Fruit fly (Drosophila melanogaster): ENCODE data around the gene hyx.
A peak's percentile ranks its signal among the peaks of the same experiment; 100 is the strongest.

hyx gene

dm6 chr3R:9074934-9075333 is 36.4 kb downstream of the hyx start (continued):
- TF ChIP-seq CG31441 (GFP tag; IDR thresholded peaks at IDR 0.05) (0 out of 2 replicates have a peak, but pooled peaks have one; percentile 12), CG16813 (GFP tag; IDR thresholded peaks at IDR 0.05; ENCODE audit: partially characterized antibody) (no peak)

DNA sequence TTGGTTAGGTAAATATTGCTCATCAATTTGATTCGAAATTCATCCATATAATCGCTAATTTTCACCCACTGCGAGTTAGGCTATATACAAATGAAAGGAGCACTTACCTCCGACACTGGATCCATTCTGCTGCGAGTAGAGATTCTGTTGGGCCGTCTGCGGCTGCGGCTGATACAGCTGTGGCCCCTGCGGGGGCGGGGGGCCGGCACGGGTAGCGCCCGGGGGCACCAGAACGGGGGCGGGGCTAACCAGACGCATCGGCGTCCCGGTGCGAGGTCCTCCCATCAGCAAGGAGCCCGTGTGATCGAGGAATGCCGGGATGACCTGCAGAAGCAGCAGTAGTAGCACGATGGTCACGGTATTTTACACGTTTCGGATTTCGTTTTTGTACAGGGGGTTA is 41.1 kb downstream of the hyx start:
- TF ChIP-seq knrl (GFP tag; IDR thresholded peaks at IDR 0.05; ENCODE audit: partially characterized antibody) (no peak), ap (GFP tag; IDR thresholded peaks at IDR 0.05) (no peak), lov (optimal IDR thresholded peaks at IDR 0.05) (no peak), lov (GFP tag; IDR thresholded peaks at IDR 0.05) (peak; percentile 44; the same call in 1 of the 3 replicates), shn (GFP tag; optimal IDR thresholded peaks at IDR 0.05) (no peak), CG11456 (GFP tag; IDR thresholded peaks at IDR 0.05) (0 out of 3 replicates have a peak, but pooled peaks have one; percentile 24), CG12104 (GFP tag; optimal IDR thresholded peaks at IDR 0.05) (no peak), unpg (GFP tag; optimal IDR thresholded peaks at IDR 0.05) (no peak), Opbp (GFP tag; IDR thresholded peaks at IDR 0.05; ENCODE audit: partially characterized antibody) (0 out of 3 replicates have a peak, but pooled peaks have one; percentile 23), crol (GFP tag; IDR thresholded peaks at IDR 0.05) (peak; percentile 32; the same call in 1 of the 2 replicates), Hr39 (optimal IDR thresholded peaks at IDR 0.05) (peak; percentile 88), CG6683 (GFP tag; optimal IDR thresholded peaks at IDR 0.05) (no peak), schlank (tag; optimal IDR thresholded peaks at IDR 0.05) (no peak)

dm6 chr3R:9082332-9082731 is 43.8 kb downstream of the hyx start:
- TF ChIP-seq CG30431 (GFP tag; optimal IDR thresholded peaks at IDR 0.05) = no peak
- TF ChIP-seq CG6813 (GFP tag; optimal IDR thresholded peaks at IDR 0.05) = no peak
- peak; percentile 24; the same call in 1 of the 2 replicates for TF ChIP-seq Rfx (GFP tag; IDR thresholded peaks at IDR 0.05)
- TF ChIP-seq abd-A (tag; optimal IDR thresholded peaks at IDR 0.05) = peak; percentile 33
- peak; percentile 68 for TF ChIP-seq Deaf1 (tag; optimal IDR thresholded peaks at IDR 0.05)
- TF ChIP-seq ci (GFP tag; IDR thresholded peaks at IDR 0.05) = no peak
- no peak for TF ChIP-seq jigr1 (GFP tag; IDR thresholded peaks at IDR 0.05)
- TF ChIP-seq CG13894 (tag; optimal IDR thresholded peaks at IDR 0.05) = peak; percentile 56

DNA sequence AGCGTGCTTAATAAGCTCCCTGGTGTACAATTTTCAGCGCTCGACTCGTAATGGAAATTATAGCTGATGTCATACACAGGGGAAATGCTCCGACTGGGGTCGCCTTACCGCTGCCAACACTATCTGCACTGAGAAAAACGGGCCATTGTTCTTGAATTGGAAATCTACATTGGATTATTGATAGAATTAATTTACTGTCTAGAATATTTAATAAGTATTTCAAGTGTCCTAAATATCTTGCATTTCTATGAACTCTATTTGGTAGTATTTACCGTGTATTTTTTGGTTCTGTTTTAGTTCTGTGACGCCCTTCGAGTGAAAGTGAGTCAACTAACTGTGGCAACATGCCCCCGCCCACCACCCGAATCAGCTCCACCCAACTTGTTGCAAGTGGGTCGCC is 44.8 kb downstream of the hyx start:
- TF ChIP-seq CG6654 (GFP tag; optimal IDR thresholded peaks at IDR 0.05) = no peak
- TF ChIP-seq Spps (tag; optimal IDR thresholded peaks at IDR 0.05) = no peak
- no peak for TF ChIP-seq CG9932 (GFP tag; IDR thresholded peaks at IDR 0.05)
- TF ChIP-seq Stat92E (GFP tag; optimal IDR thresholded peaks at IDR 0.05) = no peak
- peak; percentile 13 for TF ChIP-seq Hr3 (GFP tag; optimal IDR thresholded peaks at IDR 0.05)
- no peak for TF ChIP-seq kni (GFP tag; optimal IDR thresholded peaks at IDR 0.05)
- TF ChIP-seq CG2712 (tag; optimal IDR thresholded peaks at IDR 0.05) = peak; percentile 45
- TF ChIP-seq CG3847 (GFP tag; IDR thresholded peaks at IDR 0.05) = no peak
- no peak for TF ChIP-seq ab (GFP tag; optimal IDR thresholded peaks at IDR 0.05)
- TF ChIP-seq HmgD (GFP tag; optimal IDR thresholded peaks at IDR 0.05) = no peak
- TF ChIP-seq HLH4C (GFP tag; IDR thresholded peaks at IDR 0.05; ENCODE audit: partially characterized antibody) = no peak
- TF ChIP-seq Hsf (GFP tag; optimal IDR thresholded peaks at IDR 0.05) = peak; percentile 25
- peak; percentile 28 for TF ChIP-seq tin (GFP tag; optimal IDR thresholded peaks at IDR 0.05)
- no peak for TF ChIP-seq CrebB (tag; optimal IDR thresholded peaks at IDR 0.05)
- no peak for TF ChIP-seq crc (GFP tag; optimal IDR thresholded peaks at IDR 0.05)
- peak; percentile 45 for TF ChIP-seq CG7839 (tag; optimal IDR thresholded peaks at IDR 0.05)
- no peak for TF ChIP-seq CG7271 (tag; optimal IDR thresholded peaks at IDR 0.05)
- peak; percentile 42 for TF ChIP-seq CG2120 (GFP tag; optimal IDR thresholded peaks at IDR 0.05)
- no peak for TF ChIP-seq CG2129 (GFP tag; IDR thresholded peaks at IDR 0.05; ENCODE audit: partially characterized antibody)
- TF ChIP-seq Chrac-16 (GFP tag; optimal IDR thresholded peaks at IDR 0.05) = no peak
- no peak for TF ChIP-seq gfzf (GFP tag; optimal IDR thresholded peaks at IDR 0.05)
- TF ChIP-seq lmd (GFP tag; IDR thresholded peaks at IDR 0.05) = peak; percentile 38
- TF ChIP-seq CG12769 (tag; optimal IDR thresholded peaks at IDR 0.05) = peak; percentile 54
- TF ChIP-seq CG2199 (GFP tag; IDR thresholded peaks at IDR 0.05) = no peak
- TF ChIP-seq CG6791 (GFP tag; IDR thresholded peaks at IDR 0.05; ENCODE audit: partially characterized antibody) = no peak
